Fruit fly (Drosophila melanogaster) whole organism, embryonic: ENCODE results near the gene Mekk1.

Experiments
- ATbp ChIP-seq: fragments of 200-800 bp; sonication (Bioruptor generic); optimal IDR thresholded peaks from 2 replicates; lab custom pipeline; 2017; ENCODE audit warnings: missing biosample characterization, mild to moderate bottlenecking, missing genetic modification characterization, missing genetic modification reagents
- Asciz ChIP-seq: fragments of 200-800 bp; sonication (Bioruptor generic); optimal IDR thresholded peaks from 2 replicates; lab custom pipeline; 2017; ENCODE audit warnings: missing biosample characterization, mild to moderate bottlenecking, missing genetic modification characterization, missing genetic modification reagents
- CG10274 ChIP-seq: fragments of 200-800 bp; sonication (Bioruptor generic); optimal IDR thresholded peaks from 3 replicates; lab custom pipeline; 2017; ENCODE audit warnings: missing biosample characterization, mild to moderate bottlenecking, missing genetic modification characterization
- CG12071 ChIP-seq: fragments of 200-800 bp; sonication (Bioruptor generic); optimal IDR thresholded peaks from 3 replicates; lab custom pipeline; 2018; ENCODE audit warnings: missing biosample characterization, mild to moderate bottlenecking, missing genetic modification characterization
- CG1233 ChIP-seq: fragments of 200-800 bp; sonication (Bioruptor generic); optimal IDR thresholded peaks from 4 replicates; lab custom pipeline; 2018; ENCODE audit warnings: missing biosample characterization, mild to moderate bottlenecking, missing genetic modification characterization
- CG12391 ChIP-seq: fragments of 200-800 bp; sonication (Bioruptor generic); optimal IDR thresholded peaks from 3 replicates; lab custom pipeline; 2018; ENCODE audit warnings: missing biosample characterization, mild to moderate bottlenecking, missing genetic modification characterization, moderate library complexity
- CG13624 ChIP-seq: fragments of 200-800 bp; sonication (Bioruptor generic); optimal IDR thresholded peaks from 2 replicates; lab custom pipeline; 2016; ENCODE audit warnings: missing biosample characterization, missing genetic modification characterization
- CG14667 ChIP-seq: fragments of 200-800 bp; sonication (Bioruptor generic); IDR thresholded peaks from 2 replicates; pipeline ENCODE4 v1.3.6; 2022; ENCODE audit warnings: missing biosample characterization, missing genetic modification characterization
- CG14710 ChIP-seq: fragments of 200-800 bp; sonication (Bioruptor generic); optimal IDR thresholded peaks from 3 replicates; lab custom pipeline; 2019; ENCODE audit warnings: missing biosample characterization, mild to moderate bottlenecking, missing genetic modification characterization, moderate library complexity
- CG1603 ChIP-seq: fragments of 200-800 bp; sonication (Bioruptor generic); optimal IDR thresholded peaks from 2 replicates; lab custom pipeline; 2019; ENCODE audit warnings: missing biosample characterization, mild to moderate bottlenecking, missing genetic modification characterization, moderate library complexity
- CG18619 ChIP-seq: fragments of 200-800 bp; sonication (Bioruptor generic); optimal IDR thresholded peaks from 3 replicates; lab custom pipeline; 2017; ENCODE audit warnings: missing biosample characterization, mild to moderate bottlenecking, missing genetic modification characterization
- CG2202 ChIP-seq: fragments of 200-800 bp; sonication (Bioruptor generic); optimal IDR thresholded peaks from 2 replicates; lab custom pipeline; 2018; ENCODE audit warnings: missing biosample characterization, mild to moderate bottlenecking, missing genetic modification characterization
- CG31388 ChIP-seq: fragments of 200-800 bp; sonication (Bioruptor generic); optimal IDR thresholded peaks from 2 replicates; lab custom pipeline; 2016; ENCODE audit warnings: missing biosample characterization, missing genetic modification characterization
- CG4424 ChIP-seq: fragments of 200-800 bp; sonication (Bioruptor generic); optimal IDR thresholded peaks from 3 replicates; lab custom pipeline; 2016; ENCODE audit warnings: missing biosample characterization, missing genetic modification characterization
- CG4617 ChIP-seq: fragments of 200-800 bp; sonication (Bioruptor generic); optimal IDR thresholded peaks from 3 replicates; lab custom pipeline; 2016; ENCODE audit warnings: missing biosample characterization, missing genetic modification characterization, borderline replicate concordance
- CG5180 ChIP-seq: fragments of 200-800 bp; sonication (Bioruptor generic); optimal IDR thresholded peaks from 3 replicates; lab custom pipeline; 2017; ENCODE audit warnings: missing biosample characterization, missing genetic modification characterization, mild to moderate bottlenecking, moderate library complexity, missing genetic modification reagents
- CG5953 ChIP-seq: fragments of 200-800 bp; sonication (Bioruptor generic); IDR thresholded peaks from 2 replicates; pipeline ENCODE4 v1.3.6; 2022; ENCODE audit warnings: missing biosample characterization, missing genetic modification characterization
- CG6272 ChIP-seq: fragments of 200-800 bp; sonication (Bioruptor generic); IDR thresholded peaks from 2 replicates; pipeline ENCODE4 v1.3.6; 2022; ENCODE audit warnings: missing biosample characterization, missing genetic modification characterization
- CG6791 ChIP-seq: fragments of 200-800 bp; sonication (Bioruptor generic); IDR thresholded peaks from 3 replicates; pipeline ENCODE4 v1.3.6; 2022; ENCODE audit warnings: missing biosample characterization, missing genetic modification characterization; ENCODE audit not compliant: partially characterized antibody
- CG7839 ChIP-seq: fragments of 200-800 bp; sonication (Bioruptor generic); optimal IDR thresholded peaks from 3 replicates; lab custom pipeline; 2018; ENCODE audit warnings: missing biosample characterization, mild to moderate bottlenecking, missing genetic modification characterization, moderate library complexity
- Camta ChIP-seq: fragments of 200-800 bp; sonication (Bioruptor generic); optimal IDR thresholded peaks from 2 replicates; lab custom pipeline; 2016; ENCODE audit warnings: missing biosample characterization, missing genetic modification characterization
- CrebB ChIP-seq: fragments of 200-800 bp; sonication (Bioruptor generic); optimal IDR thresholded peaks from 3 replicates; lab custom pipeline; 2018; ENCODE audit warnings: missing biosample characterization, mild to moderate bottlenecking, missing genetic modification characterization
- D19B ChIP-seq: fragments of 200-800 bp; sonication (Bioruptor generic); optimal IDR thresholded peaks from 2 replicates; lab custom pipeline; 2017; ENCODE audit warnings: missing biosample characterization, mild to moderate bottlenecking, missing genetic modification characterization
- ERR ChIP-seq: fragments of 200-800 bp; sonication (Bioruptor generic); optimal IDR thresholded peaks from 2 replicates; lab custom pipeline; 2016; ENCODE audit warnings: missing biosample characterization, missing genetic modification characterization
- Gsc ChIP-seq: fragments of 200-800 bp; sonication (Bioruptor generic); IDR thresholded peaks from 2 replicates; pipeline ENCODE4 v1.3.6; 2022; ENCODE audit warnings: missing biosample characterization, missing genetic modification characterization
- H2.0 ChIP-seq: fragments of 200-800 bp; sonication (Bioruptor generic); IDR thresholded peaks from 2 replicates; pipeline ENCODE4 v1.3.6; 2022; ENCODE audit warnings: missing biosample characterization, missing genetic modification characterization
- HmgZ ChIP-seq: fragments of 200-800 bp; sonication (Bioruptor generic); optimal IDR thresholded peaks from 2 replicates; lab custom pipeline; 2018; ENCODE audit warnings: missing biosample characterization, mild to moderate bottlenecking, missing genetic modification characterization
- Hmr ChIP-seq: fragments of 200-800 bp; sonication (Bioruptor generic); optimal IDR thresholded peaks from 3 replicates; lab custom pipeline; 2017; ENCODE audit warnings: mild to moderate bottlenecking, missing biosample characterization, missing genetic modification reagents, missing genetic modification characterization
- NFAT ChIP-seq: fragments of 200-800 bp; sonication (Bioruptor generic); IDR thresholded peaks from 2 replicates; pipeline ENCODE4 v1.3.6; 2022; ENCODE audit warnings: missing biosample characterization, missing genetic modification characterization
- NfI ChIP-seq: fragments of 200-800 bp; sonication (Bioruptor generic); optimal IDR thresholded peaks from 3 replicates; lab custom pipeline; 2018; ENCODE audit warnings: missing biosample characterization, mild to moderate bottlenecking, missing genetic modification characterization, moderate library complexity
- PHDP ChIP-seq: fragments of 200-800 bp; sonication (Bioruptor generic); optimal IDR thresholded peaks from 3 replicates; lab custom pipeline; 2018; ENCODE audit warnings: missing biosample characterization, mild to moderate bottlenecking, missing genetic modification characterization, moderate library complexity
- Sry-δ ChIP-seq: fragments of 200-800 bp; sonication (Bioruptor generic); optimal IDR thresholded peaks from 2 replicates; lab custom pipeline; 2016; ENCODE audit warnings: missing biosample characterization, missing genetic modification characterization
- abd-A ChIP-seq: fragments of 200-800 bp; sonication (Bioruptor generic); optimal IDR thresholded peaks from 3 replicates; lab custom pipeline; 2019; ENCODE audit warnings: missing biosample characterization, mild to moderate bottlenecking, missing genetic modification characterization, moderate library complexity
- ac ChIP-seq: fragments of 200-800 bp; sonication (Bioruptor generic); optimal IDR thresholded peaks from 3 replicates; lab custom pipeline; 2017; ENCODE audit warnings: missing biosample characterization, mild to moderate bottlenecking, missing genetic modification characterization
- chinmo ChIP-seq: fragments of 200-800 bp; sonication (Bioruptor generic); IDR thresholded peaks from 4 replicates; pipeline ENCODE4 v1.3.6; 2022; ENCODE audit warnings: missing biosample characterization, missing genetic modification characterization; ENCODE audit not compliant: partially characterized antibody
- dan ChIP-seq: fragments of 200-800 bp; sonication (Bioruptor generic); IDR thresholded peaks from 2 replicates; pipeline ENCODE4 v1.3.6; 2022; ENCODE audit warnings: missing biosample characterization, missing genetic modification characterization
- disco-r ChIP-seq: fragments of 200-800 bp; sonication (Bioruptor generic); optimal IDR thresholded peaks from 2 replicates; lab custom pipeline; 2016; ENCODE audit warnings: missing biosample characterization, missing genetic modification characterization
- fd102C ChIP-seq: fragments of 200-800 bp; sonication (Bioruptor generic); optimal IDR thresholded peaks from 2 replicates; lab custom pipeline; 2018; ENCODE audit warnings: missing biosample characterization, mild to moderate bottlenecking, missing genetic modification characterization, moderate library complexity
- gsb ChIP-seq: fragments of 200-800 bp; sonication (Bioruptor generic); IDR thresholded peaks from 2 replicates; pipeline ENCODE4 v1.3.6; 2022; ENCODE audit warnings: missing biosample characterization, missing genetic modification characterization
- ham ChIP-seq: fragments of 200-800 bp; sonication (Bioruptor generic); IDR thresholded peaks from 2 replicates; pipeline ENCODE4 v1.3.6; 2022; ENCODE audit warnings: missing biosample characterization, missing genetic modification characterization
- ken ChIP-seq: fragments of 200-800 bp; sonication (Bioruptor generic); IDR thresholded peaks from 3 replicates; pipeline ENCODE4 v1.3.6; 2022; ENCODE audit warnings: missing biosample characterization, missing genetic modification characterization
- lola ChIP-seq, 3 experiments: fragments of >200 bp in 2 of 3; fragments of 200-800 bp in 1 of 3; sonication (Bioruptor generic) in 1 of 3; optimal IDR thresholded peaks; 2 replicates each; lab custom pipeline; 2017 to 2019; ENCODE audit warnings: missing biosample characterization in 3 of 3, missing genetic modification characterization in 3 of 3, mild to moderate bottlenecking in 1 of 3, moderate library complexity in 1 of 3
- oc ChIP-seq: fragments of 200-800 bp; sonication (Bioruptor generic); optimal IDR thresholded peaks from 2 replicates; lab custom pipeline; 2018; ENCODE audit warnings: missing biosample characterization, mild to moderate bottlenecking, missing genetic modification characterization, moderate library complexity
- phol ChIP-seq: fragments of 200-800 bp; sonication (Bioruptor generic); optimal IDR thresholded peaks from 3 replicates; lab custom pipeline; 2018; ENCODE audit warnings: missing biosample characterization, mild to moderate bottlenecking, missing genetic modification characterization, moderate library complexity
- pum ChIP-seq: fragments of 200-800 bp; sonication (Bioruptor generic); optimal IDR thresholded peaks from 2 replicates; lab custom pipeline; 2016; ENCODE audit warnings: missing biosample characterization, missing genetic modification characterization
- row ChIP-seq: fragments of 200-800 bp; sonication (Bioruptor generic); IDR thresholded peaks from 3 replicates; pipeline ENCODE4 v1.3.6; 2022; ENCODE audit warnings: missing biosample characterization, missing genetic modification characterization
- sima ChIP-seq: fragments of 200-800 bp; sonication (Bioruptor generic); optimal IDR thresholded peaks from 2 replicates; lab custom pipeline; 2016; ENCODE audit warnings: missing biosample characterization, missing genetic modification characterization
- toy ChIP-seq: fragments of 200-800 bp; sonication (Bioruptor generic); IDR thresholded peaks from 2 replicates; pipeline ENCODE4 v1.3.6; 2022; ENCODE audit warnings: missing biosample characterization, missing genetic modification characterization
- wor ChIP-seq: fragments of 200-800 bp; sonication (Bioruptor generic); IDR thresholded peaks from 2 replicates; pipeline ENCODE4 v1.3.6; 2022; ENCODE audit warnings: missing biosample characterization, missing genetic modification characterization

Mekk1 gene

DNA sequence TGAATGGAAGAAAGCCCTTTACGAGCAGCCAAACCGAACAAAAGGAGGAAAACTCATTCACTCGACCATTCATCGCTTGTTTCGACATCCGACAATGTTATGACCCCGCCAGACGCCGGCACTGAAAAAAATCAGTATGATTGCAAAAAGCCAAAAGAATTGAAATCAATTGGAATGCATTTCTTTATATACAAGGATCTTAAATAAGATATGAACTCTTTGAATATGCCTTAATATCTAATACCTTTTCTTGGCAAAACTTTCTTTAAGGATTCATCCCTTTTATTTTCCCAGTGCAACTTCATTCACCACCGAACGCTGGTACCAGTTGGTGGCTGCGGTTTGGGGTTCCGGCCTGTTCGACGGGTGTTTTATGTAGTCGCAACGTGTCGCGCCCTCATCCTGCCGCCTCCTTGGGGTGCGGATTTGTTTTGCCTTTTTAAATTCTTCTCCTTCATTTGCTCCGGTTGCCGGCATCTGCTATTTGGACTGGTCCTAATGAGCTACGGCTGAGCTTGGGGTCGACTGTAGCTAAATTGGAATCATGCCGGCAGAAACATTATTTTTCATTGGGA lies 23.5 kb downstream of the Mekk1 start (continued):
- TF ChIP-seq lola (GFP tag; optimal IDR thresholded peaks at IDR 0.05; lab: Kevin White, UChicago) (peak in 1 of 3 experiments; percentile 63), fd102C (GFP tag; lab: Kevin White, UChicago) (no peak), CG14710 (tag; lab: Kevin White, UChicago) (peak; percentile 74), CG4424 (GFP tag; lab: Kevin White, UChicago) (peak; percentile 78), ham (GFP tag; lab: Robert Waterston, UW) (0 out of 2 replicates have a peak, but pooled peaks have one; percentile 15), Asciz (GFP tag; lab: Kevin White, UChicago) (peak; percentile 82), pum (peak; percentile 73), oc (peak; percentile 78), Camta (peak; percentile 66), CG13624 (peak; percentile 83), CrebB (tag; lab: Kevin White, UChicago) (peak; percentile 85), CG14667 (GFP tag; lab: Robert Waterston, UW) (peak; percentile 66), CG2202 (peak; percentile 44), NFAT (GFP tag; lab: Robert Waterston, UW) (peak; percentile 64), ken (GFP tag; lab: Robert Waterston, UW) (peak; percentile 81), ATbp (GFP tag; lab: Kevin White, UChicago) (peak; percentile 88), CG5953 (GFP tag; lab: Robert Waterston, UW) (peak; percentile 57; the same call in 1 of the 2 replicates), PHDP (tag; lab: Kevin White, UChicago) (peak; percentile 93), CG1233 (peak; percentile 79), CG12391 (tag; lab: Kevin White, UChicago) (peak; percentile 87), wor (peak; percentile 74), CG6272 (GFP tag; lab: Robert Waterston, UW) (peak; percentile 82), NfI (GFP tag; lab: Kevin White, UChicago) (peak; percentile 84), HmgZ (tag; lab: Kevin White, UChicago) (peak; percentile 93), Sry-δ (GFP tag; lab: Kevin White, UChicago) (peak; percentile 41), dan (GFP tag; lab: Robert Waterston, UW) (peak; percentile 80), CG7839 (tag; lab: Kevin White, UChicago) (peak; percentile 91), CG31388 (GFP tag; lab: Kevin White, UChicago) (no peak), CG12071 (GFP tag; lab: Kevin White, UChicago) (peak; percentile 83), abd-A (tag; lab: Kevin White, UChicago) (peak; percentile 97), ERR (peak; percentile 74), row (GFP tag; lab: Robert Waterston, UW) (peak; percentile 92), phol (tag; lab: Kevin White, UChicago) (peak; percentile 81), gsb (GFP tag; lab: Robert Waterston, UW) (0 out of 2 replicates have a peak, but pooled peaks have one; percentile 50), CG18619 (peak; percentile 85), sima (peak; percentile 30), disco-r (GFP tag; lab: Kevin White, UChicago) (peak; percentile 70), toy (GFP tag; lab: Robert Waterston, UW) (peak; percentile 59; the same call in 1 of the 2 replicates), CG6791 (GFP tag; lab: Robert Waterston, UW) (no peak), chinmo (GFP tag; lab: Robert Waterston, UW) (no peak), H2.0 (peak; percentile 73), CG4617 (GFP tag; lab: Kevin White, UChicago) (peak; percentile 32), Hmr (GFP tag; lab: Kevin White, UChicago) (peak; percentile 95), CG5180 (peak; percentile 87), ac (GFP tag; lab: Kevin White, UChicago) (no peak), CG10274 (peak; percentile 36), D19B (peak; percentile 53), CG1603 (peak; percentile 87), Gsc (GFP tag; lab: Robert Waterston, UW) (peak; percentile 41; the same call in 1 of the 2 replicates)
